Worm (Caenorhabditis elegans): Measurements from ENCODE around the gene F55A4.7.

DNA sequence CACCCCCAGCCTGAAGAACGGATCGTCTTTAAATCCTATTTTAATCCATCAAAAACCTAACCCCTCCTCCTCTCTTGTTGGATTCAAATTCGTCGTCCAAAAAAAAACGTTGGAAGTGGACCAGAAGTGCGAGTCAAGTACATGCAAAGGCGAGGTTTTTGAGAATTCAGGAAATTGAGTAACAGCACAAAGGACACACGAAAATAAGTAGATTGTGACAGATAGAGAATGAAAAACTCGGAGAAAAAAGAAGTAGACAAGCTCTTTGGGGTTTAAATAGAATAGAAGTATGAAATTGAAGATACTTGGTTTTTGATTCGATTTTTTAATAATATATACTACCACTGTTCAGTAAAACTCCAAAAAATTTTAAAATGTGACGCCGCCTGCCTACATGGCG lies 23.5 kb downstream of the F55A4.7 start:
- no peak for TF ChIP-seq med-1 (GFP tag; optimal IDR thresholded peaks at IDR 0.05; ENCODE audit: insufficient read depth)
- TF ChIP-seq ztf-29 (GFP tag; IDR thresholded peaks at IDR 0.05), result no peak
